Fruit fly (Drosophila melanogaster) whole organism, adult: ENCODE results near the gene CG7656.

Experiments
- CG5204 ChIP-seq: fragments of 200-800 bp; sonication (Bioruptor generic); optimal IDR thresholded peaks from 2 replicates; lab custom pipeline; 2016; ENCODE audit warnings: missing biosample characterization, missing genetic modification characterization
- CG7045 ChIP-seq: fragments of 200-800 bp; sonication (Bioruptor generic); optimal IDR thresholded peaks from 2 replicates; lab custom pipeline; 2017; ENCODE audit warnings: missing biosample characterization, mild to moderate bottlenecking, missing genetic modification characterization

- TF ChIP-seq CG5204 = no peak
- no peak for TF ChIP-seq CG7045
Measured at dm6 chr3L:15592536-15593260, 4.7 kb upstream of the CG7656 start.
